Worm (Caenorhabditis elegans): ENCODE measurements around the gene srg-23.

DNA sequence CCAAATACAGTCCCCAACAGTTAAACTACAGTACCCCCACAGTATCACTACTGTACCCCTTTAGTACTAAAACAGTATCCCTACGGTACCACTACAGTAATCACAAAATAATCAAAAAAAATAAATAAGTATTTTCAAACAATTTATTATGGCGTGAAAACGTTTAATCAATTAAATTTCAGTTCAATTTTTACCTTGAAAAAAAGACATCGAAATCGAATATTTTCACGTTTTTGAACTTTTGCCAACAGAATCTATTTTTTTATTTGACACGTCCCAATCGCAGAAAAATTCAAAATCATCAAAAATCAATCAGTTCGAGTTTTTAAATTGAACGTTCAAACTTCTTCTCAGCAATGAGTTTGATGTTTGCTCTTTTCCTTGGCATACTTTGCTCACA is 18.0 kb upstream of the srg-23 start, which contains the start of gene clec-123:
- TF ChIP-seq nhr-28 (tag; optimal IDR thresholded peaks at IDR 0.05), result no peak
- no peak for TF ChIP-seq ama-1 (optimal IDR thresholded peaks at IDR 0.05)

All from whole organism, L3 larva.